Fruit fly (Drosophila melanogaster): Measurements from ENCODE around the gene Tsf1.

The Tsf1 gene

DNA sequence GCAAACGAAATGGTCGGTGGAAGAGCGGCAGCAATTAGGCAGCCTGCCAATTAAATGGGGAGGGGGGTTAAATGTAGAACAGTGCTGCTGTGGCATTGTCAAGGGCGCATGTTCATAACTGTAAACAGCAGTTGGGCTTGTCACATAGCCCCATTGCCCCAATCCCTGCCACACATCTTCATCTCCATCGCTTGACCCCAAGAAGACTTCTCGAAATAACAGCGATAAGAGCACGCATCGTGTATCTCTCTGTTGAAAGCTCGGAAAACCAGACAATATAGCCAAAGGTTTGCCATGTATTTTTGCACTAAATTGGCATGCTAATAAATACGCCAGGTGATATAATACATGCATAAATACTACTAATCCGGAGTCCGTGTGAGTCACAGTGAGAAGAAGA is 15.7 kb downstream of the Tsf1 start:
- TF ChIP-seq Sin3A (optimal IDR thresholded peaks at IDR 0.05) = no peak
- TF ChIP-seq ttk (optimal IDR thresholded peaks at IDR 0.05) = no peak
- no peak for TF ChIP-seq Myc (optimal IDR thresholded peaks at IDR 0.05)
- no peak for TF ChIP-seq h (optimal IDR thresholded peaks at IDR 0.05)
- TF ChIP-seq psq (optimal IDR thresholded peaks at IDR 0.05) = no peak
- TF ChIP-seq insv (optimal IDR thresholded peaks at IDR 0.05) = no peak

- TF ChIP-seq Sin3A (optimal IDR thresholded peaks at IDR 0.05) = no peak
- no peak for TF ChIP-seq psq (optimal IDR thresholded peaks at IDR 0.05)
- TF ChIP-seq h (optimal IDR thresholded peaks at IDR 0.05) = no peak
- no peak for TF ChIP-seq insv (optimal IDR thresholded peaks at IDR 0.05)
Observed at dm6 chrX:18404150-18404631, 17.3 kb downstream of the Tsf1 start.

dm6 chrX:18404632-18405238 is 17.9 kb downstream of the Tsf1 start:
- TF ChIP-seq Myc (optimal IDR thresholded peaks at IDR 0.05) (no peak), insv (optimal IDR thresholded peaks at IDR 0.05) (no peak), ttk (optimal IDR thresholded peaks at IDR 0.05) (no peak), h (optimal IDR thresholded peaks at IDR 0.05) (no peak), Sin3A (optimal IDR thresholded peaks at IDR 0.05) (no peak), psq (optimal IDR thresholded peaks at IDR 0.05) (no peak)

- no peak for TF ChIP-seq h (optimal IDR thresholded peaks at IDR 0.05)
Observed at dm6 chrX:18405567-18406059, 18.7 kb downstream of the Tsf1 start.

dm6 chrX:18406593-18407393 is 19.9 kb downstream of the Tsf1 start:
- TF ChIP-seq psq (optimal IDR thresholded peaks at IDR 0.05) = no peak
- TF ChIP-seq insv (optimal IDR thresholded peaks at IDR 0.05) = no peak
- TF ChIP-seq ttk (optimal IDR thresholded peaks at IDR 0.05) = no peak
- no peak for TF ChIP-seq h (optimal IDR thresholded peaks at IDR 0.05)
- no peak for TF ChIP-seq Myc (optimal IDR thresholded peaks at IDR 0.05)

- TF ChIP-seq h (optimal IDR thresholded peaks at IDR 0.05) = no peak
- TF ChIP-seq Myc (optimal IDR thresholded peaks at IDR 0.05) = no peak
- no peak for TF ChIP-seq Sin3A (optimal IDR thresholded peaks at IDR 0.05)
- TF ChIP-seq psq (optimal IDR thresholded peaks at IDR 0.05) = no peak
- no peak for TF ChIP-seq insv (optimal IDR thresholded peaks at IDR 0.05)
- TF ChIP-seq ttk (optimal IDR thresholded peaks at IDR 0.05) = no peak
Observed at dm6 chrX:18407394-18407721, 20.5 kb downstream of the Tsf1 start.

dm6 chrX:18409449-18409848 is 22.6 kb downstream of the Tsf1 start:
- no peak for TF ChIP-seq Sin3A (optimal IDR thresholded peaks at IDR 0.05)
- TF ChIP-seq psq (optimal IDR thresholded peaks at IDR 0.05) = no peak
- no peak for TF ChIP-seq Myc (optimal IDR thresholded peaks at IDR 0.05)
- TF ChIP-seq h (optimal IDR thresholded peaks at IDR 0.05) = no peak
- no peak for TF ChIP-seq ttk (optimal IDR thresholded peaks at IDR 0.05)
- no peak for TF ChIP-seq insv (optimal IDR thresholded peaks at IDR 0.05)

dm6 chrX:18409938-18410337 is 23.1 kb downstream of the Tsf1 start, which contains the start of gene Nt5b:
TSS of gene Nt5b (minus strand) at chrX:18410144.
- no peak for TF ChIP-seq h (optimal IDR thresholded peaks at IDR 0.05)
- TF ChIP-seq psq (optimal IDR thresholded peaks at IDR 0.05) = no peak
- TF ChIP-seq Sin3A (optimal IDR thresholded peaks at IDR 0.05) = no peak
- TF ChIP-seq ttk (optimal IDR thresholded peaks at IDR 0.05) = no peak
- TF ChIP-seq Myc (optimal IDR thresholded peaks at IDR 0.05) = no peak
- no peak for TF ChIP-seq insv (optimal IDR thresholded peaks at IDR 0.05)

dm6 chrX:18415115-18415514 is 28.2 kb downstream of the Tsf1 start, which contains the start of gene CG15056:
TSS of gene CG15056 (plus strand) at chrX:18415415.
- no peak for TF ChIP-seq Sin3A (optimal IDR thresholded peaks at IDR 0.05)
- no peak for TF ChIP-seq psq (optimal IDR thresholded peaks at IDR 0.05)
- TF ChIP-seq h (optimal IDR thresholded peaks at IDR 0.05) = no peak
- TF ChIP-seq ttk (optimal IDR thresholded peaks at IDR 0.05) = no peak
- TF ChIP-seq Myc (optimal IDR thresholded peaks at IDR 0.05) = no peak
- TF ChIP-seq insv (optimal IDR thresholded peaks at IDR 0.05) = no peak

DNA sequence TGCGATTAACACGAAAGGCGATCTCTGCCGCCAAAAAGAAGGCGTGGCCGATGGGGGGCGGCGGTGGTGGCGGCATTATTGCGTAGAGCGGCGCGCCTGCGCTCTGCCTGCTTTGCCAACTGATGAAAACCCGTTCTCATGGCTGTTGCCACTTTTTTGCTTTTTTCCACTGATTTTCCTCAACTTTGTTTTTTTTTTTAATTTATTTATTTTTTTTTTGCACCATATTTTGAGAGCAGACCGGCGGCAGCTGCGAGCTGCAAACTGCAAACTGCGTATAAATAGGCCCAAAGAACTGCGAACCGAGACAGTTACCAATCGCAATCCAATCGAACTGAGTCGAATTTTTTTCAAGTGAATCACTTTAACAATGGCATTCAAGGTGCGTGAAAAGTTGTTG is 35.2 kb downstream of the Tsf1 start, which contains the start of gene CG42323:
Gene CG42323, plus strand, starts transcription at position 302 of the 400 bp plus-strand sequence.
- no peak for TF ChIP-seq insv (optimal IDR thresholded peaks at IDR 0.05)
- no peak for TF ChIP-seq Sin3A (optimal IDR thresholded peaks at IDR 0.05)
- no peak for TF ChIP-seq Myc (optimal IDR thresholded peaks at IDR 0.05)
- TF ChIP-seq ttk (optimal IDR thresholded peaks at IDR 0.05) = no peak
- no peak for TF ChIP-seq psq (optimal IDR thresholded peaks at IDR 0.05)
- TF ChIP-seq h (optimal IDR thresholded peaks at IDR 0.05) = no peak

DNA sequence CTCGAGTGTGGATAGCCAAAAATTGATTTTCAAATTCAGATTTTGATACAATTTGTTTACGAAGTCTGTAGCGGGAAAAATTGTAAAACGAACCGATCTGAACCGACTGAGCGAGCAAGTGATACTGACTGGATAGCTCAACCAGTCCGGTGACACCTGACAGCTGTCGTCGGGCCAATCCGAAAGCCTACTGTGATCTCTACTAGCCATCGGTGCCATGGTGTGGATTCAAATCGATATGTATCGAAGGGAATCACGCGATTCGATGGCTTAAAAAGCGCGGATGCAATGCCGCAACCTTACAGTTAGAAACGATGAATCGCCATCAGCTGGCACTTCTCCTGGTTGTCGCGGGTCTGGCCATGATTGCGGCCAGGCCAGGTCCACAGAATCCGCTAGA is 50.3 kb downstream of the Tsf1 start, which contains the start of gene CG6290:
Gene CG6290, plus strand, starts transcription at position 301 of the 400 bp plus-strand sequence.
- TF ChIP-seq ttk (optimal IDR thresholded peaks at IDR 0.05) (no peak), h (optimal IDR thresholded peaks at IDR 0.05) (no peak), Sin3A (optimal IDR thresholded peaks at IDR 0.05) (no peak), Myc (optimal IDR thresholded peaks at IDR 0.05) (no peak), insv (optimal IDR thresholded peaks at IDR 0.05) (no peak)

DNA sequence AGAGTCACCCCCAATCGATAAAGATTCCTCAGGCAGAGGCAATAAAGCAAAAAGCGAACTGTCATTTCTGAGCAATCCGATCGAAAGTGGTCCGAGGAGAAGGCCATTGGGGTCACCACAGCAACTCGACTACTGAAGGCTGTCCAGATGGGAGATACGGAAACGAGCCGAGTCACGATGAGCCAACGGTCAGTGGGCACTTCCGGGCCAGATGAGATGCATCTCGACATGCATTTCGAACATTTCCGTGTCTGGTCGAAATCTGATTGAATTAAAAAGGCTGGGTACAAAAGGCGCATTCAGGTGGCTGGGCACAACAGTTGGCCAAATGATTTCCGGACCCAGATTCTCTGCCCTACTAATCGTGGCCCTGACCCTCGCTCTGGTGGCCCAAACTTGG is 51.7 kb downstream of the Tsf1 start, which contains the start of gene CG32551:
Gene CG32551, plus strand, starts transcription at position 301 of the 400 bp plus-strand sequence.
- TF ChIP-seq Sin3A (optimal IDR thresholded peaks at IDR 0.05) (no peak), psq (optimal IDR thresholded peaks at IDR 0.05) (no peak), ttk (optimal IDR thresholded peaks at IDR 0.05) (no peak), Myc (optimal IDR thresholded peaks at IDR 0.05) (no peak), h (optimal IDR thresholded peaks at IDR 0.05) (no peak), insv (optimal IDR thresholded peaks at IDR 0.05) (no peak)

Data from Kc167 (cell line).